Fruit fly (Drosophila melanogaster): Measurements from ENCODE around the gene Atg1.
A peak's percentile ranks its signal among the peaks of the same experiment; 100 is the strongest.

Gene Atg1

dm6 chr3L:12806290-12806743, 1.4 kb upstream of the Atg1 start (continued):
- TF ChIP-seq CG15479 (GFP tag; optimal IDR thresholded peaks at IDR 0.05) (no peak), CG31388 (GFP tag; optimal IDR thresholded peaks at IDR 0.05) (no peak), HmgZ (tag; optimal IDR thresholded peaks at IDR 0.05) (peak; percentile 35), CG7928 (GFP tag; optimal IDR thresholded peaks at IDR 0.05) (no peak), Rfx (GFP tag; IDR thresholded peaks at IDR 0.05) (peak; percentile 58), mld (GFP tag; IDR thresholded peaks at IDR 0.05; ENCODE audit: partially characterized antibody) (no peak), Bdp1 (GFP tag; optimal IDR thresholded peaks at IDR 0.05) (no peak), CG31224 (GFP tag; IDR thresholded peaks at IDR 0.05) (no peak), pzg (GFP tag; optimal IDR thresholded peaks at IDR 0.05) (no peak), CG6854 (GFP tag; optimal IDR thresholded peaks at IDR 0.05) (peak; percentile 25), E2f2 (GFP tag; IDR thresholded peaks at IDR 0.05) (no peak; the same call in 1 of the 2 replicates), luna (GFP tag; optimal IDR thresholded peaks at IDR 0.05) (no peak), ATbp (GFP tag; optimal IDR thresholded peaks at IDR 0.05) (peak; percentile 66), jing (GFP tag; optimal IDR thresholded peaks at IDR 0.05) (no peak), CG11085 (GFP tag; IDR thresholded peaks at IDR 0.05) (no peak), tup (GFP tag; optimal IDR thresholded peaks at IDR 0.05) (no peak), Mad (GFP tag; optimal IDR thresholded peaks at IDR 0.05) (peak; percentile 4), repo (GFP tag; optimal IDR thresholded peaks at IDR 0.05) (no peak), CG34224 (GFP tag; IDR thresholded peaks at IDR 0.05; ENCODE audit: partially characterized antibody) (no peak), vfl (GFP tag; optimal IDR thresholded peaks at IDR 0.05) (no peak), CG8089 (GFP tag; optimal IDR thresholded peaks at IDR 0.05) (no peak), abd-A (tag; optimal IDR thresholded peaks at IDR 0.05) (no peak), Ets97D (GFP tag; optimal IDR thresholded peaks at IDR 0.05) (no peak), grn (GFP tag; optimal IDR thresholded peaks at IDR 0.05) (peak; percentile 36), PHDP (tag; optimal IDR thresholded peaks at IDR 0.05) (peak; percentile 76), usp (GFP tag; optimal IDR thresholded peaks at IDR 0.05) (no peak), CG11696 (GFP tag; IDR thresholded peaks at IDR 0.05) (no peak), da (GFP tag; optimal IDR thresholded peaks at IDR 0.05) (no peak), CG11398 (GFP tag; optimal IDR thresholded peaks at IDR 0.05) (no peak), CG7987 (GFP tag; optimal IDR thresholded peaks at IDR 0.05) (peak; percentile 4), Awh (GFP tag; IDR thresholded peaks at IDR 0.05) (peak; percentile 27; the same call in 1 of the 2 replicates), maf-S (GFP tag; optimal IDR thresholded peaks at IDR 0.05) (no peak), CG6654 (GFP tag; optimal IDR thresholded peaks at IDR 0.05) (no peak), lab (GFP tag; optimal IDR thresholded peaks at IDR 0.05) (no peak), pan (optimal IDR thresholded peaks at IDR 0.05) (no peak), pan (GFP tag; optimal IDR thresholded peaks at IDR 0.05 in 1 of 2, IDR thresholded peaks at IDR 0.05 in 1 of 2) (peak in 1 of 2 experiments; percentile 45), prd (optimal IDR thresholded peaks at IDR 0.05) (no peak), prd (GFP tag; IDR thresholded peaks at IDR 0.05) (0 out of 3 replicates have a peak, but pooled peaks have one; percentile 34), CG1647 (GFP tag; optimal IDR thresholded peaks at IDR 0.05) (no peak), CG18476 (GFP tag; optimal IDR thresholded peaks at IDR 0.05) (no peak), nerfin-2 (GFP tag; IDR thresholded peaks at IDR 0.05; ENCODE audit: partially characterized antibody) (no peak), Meics (GFP tag; optimal IDR thresholded peaks at IDR 0.05) (peak; percentile 58), Opbp (GFP tag; IDR thresholded peaks at IDR 0.05; ENCODE audit: partially characterized antibody) (no peak), onecut (GFP tag; IDR thresholded peaks at IDR 0.05) (peak; percentile 40; the same call in 1 of the 2 replicates), MTF-1 (GFP tag; optimal IDR thresholded peaks at IDR 0.05; ENCODE audit: borderline replicate concordance) (peak; percentile 51), CG15011 (GFP tag; optimal IDR thresholded peaks at IDR 0.05) (no peak), Aef1 (GFP tag; IDR thresholded peaks at IDR 0.05) (no peak), Abd-B (GFP tag; optimal IDR thresholded peaks at IDR 0.05) (no peak), CG14667 (GFP tag; IDR thresholded peaks at IDR 0.05) (no peak), Spps (tag; optimal IDR thresholded peaks at IDR 0.05) (no peak), Drgx (GFP tag; IDR thresholded peaks at IDR 0.05) (peak; percentile 66; the same call in 1 of the 2 replicates)

All from whole organism, embryonic.